Fruit fly (Drosophila melanogaster) whole organism, adult: ENCODE results near the gene CG7457.
A peak's percentile ranks its signal among the peaks of the same experiment; 100 is the strongest.

Experiments
- CG11617 ChIP-seq: fragments of 200-800 bp; sonication (Bioruptor generic); optimal IDR thresholded peaks from 2 replicates; lab custom pipeline; 2017; ENCODE audit warnings: mild to moderate bottlenecking, missing biosample characterization, missing genetic modification reagents, missing genetic modification characterization
- CG12768 ChIP-seq: fragments of 200-800 bp; sonication (Bioruptor generic); optimal IDR thresholded peaks from 2 replicates; lab custom pipeline; 2017; ENCODE audit warnings: missing biosample characterization, missing genetic modification characterization, mild to moderate bottlenecking, moderate library complexity, missing genetic modification reagents
- CG14711 ChIP-seq: fragments of 200-800 bp; sonication (Bioruptor generic); optimal IDR thresholded peaks from 2 replicates; lab custom pipeline; 2018; ENCODE audit warnings: missing biosample characterization, mild to moderate bottlenecking, missing genetic modification characterization, moderate library complexity
- CG1620 ChIP-seq: fragments of 200-800 bp; sonication (Bioruptor generic); optimal IDR thresholded peaks from 2 replicates; lab custom pipeline; 2016; ENCODE audit warnings: missing biosample characterization, missing genetic modification characterization
- CG33017 ChIP-seq: fragments of 200-800 bp; sonication (Bioruptor generic); optimal IDR thresholded peaks from 2 replicates; lab custom pipeline; 2018; ENCODE audit warnings: missing biosample characterization, mild to moderate bottlenecking, missing genetic modification characterization, moderate library complexity
- CG5204 ChIP-seq: fragments of 200-800 bp; sonication (Bioruptor generic); optimal IDR thresholded peaks from 2 replicates; lab custom pipeline; 2016; ENCODE audit warnings: missing biosample characterization, missing genetic modification characterization
- CG7045 ChIP-seq: fragments of 200-800 bp; sonication (Bioruptor generic); optimal IDR thresholded peaks from 2 replicates; lab custom pipeline; 2017; ENCODE audit warnings: missing biosample characterization, mild to moderate bottlenecking, missing genetic modification characterization
- CG7101 ChIP-seq: fragments of 200-800 bp; sonication (Bioruptor generic); optimal IDR thresholded peaks from 2 replicates; lab custom pipeline; 2018; ENCODE audit warnings: missing biosample characterization, mild to moderate bottlenecking, missing genetic modification characterization, moderate library complexity
- Clk ChIP-seq: fragments of 200-800 bp; sonication (Bioruptor generic); optimal IDR thresholded peaks from 2 replicates; lab custom pipeline; 2017; ENCODE audit warnings: missing biosample characterization, missing genetic modification characterization
- Crg-1 ChIP-seq: fragments of 200-800 bp; sonication (Bioruptor generic); optimal IDR thresholded peaks from 2 replicates; lab custom pipeline; 2016; ENCODE audit warnings: missing biosample characterization, missing genetic modification characterization
- Hr96 ChIP-seq: fragments of 200-800 bp; sonication (Bioruptor generic); optimal IDR thresholded peaks from 2 replicates; lab custom pipeline; 2016; ENCODE audit warnings: missing biosample characterization, missing genetic modification characterization
- Mnt ChIP-seq: fragments of 200-800 bp; sonication (Bioruptor generic); optimal IDR thresholded peaks from 2 replicates; lab custom pipeline; 2016; ENCODE audit warnings: missing biosample characterization, mild to moderate bottlenecking, missing genetic modification characterization
- bab1 ChIP-seq: fragments of 200-800 bp; sonication (Bioruptor generic); optimal IDR thresholded peaks from 3 replicates; lab custom pipeline; 2019; ENCODE audit warnings: missing biosample characterization, mild to moderate bottlenecking, missing genetic modification characterization, moderate library complexity
- cic ChIP-seq: fragments of 200-800 bp; sonication (Bioruptor generic); optimal IDR thresholded peaks from 2 replicates; lab custom pipeline; 2017; ENCODE audit warnings: missing biosample characterization, mild to moderate bottlenecking, missing genetic modification characterization, moderate library complexity
- cnc ChIP-seq, 2 experiments: fragments of >200 bp; optimal IDR thresholded peaks; 2 replicates each; lab custom pipeline; 2017
- kay ChIP-seq: fragments of 200-800 bp; sonication (Bioruptor generic); peaks from one replicate; lab custom pipeline; 2016; ENCODE audit warnings: missing biosample characterization, missing genetic modification characterization, borderline replicate concordance
- ovo ChIP-seq: fragments of 200-800 bp; sonication (Bioruptor generic); optimal IDR thresholded peaks from 2 replicates; lab custom pipeline; 2016; ENCODE audit warnings: missing biosample characterization, missing genetic modification characterization
- pad ChIP-seq: fragments of 200-800 bp; sonication (Bioruptor generic); optimal IDR thresholded peaks from 3 replicates; lab custom pipeline; 2017; ENCODE audit warnings: missing biosample characterization, missing genetic modification characterization, mild to moderate bottlenecking, moderate library complexity, missing genetic modification reagents
- tj ChIP-seq: fragments of 200-800 bp; sonication (Bioruptor generic); optimal IDR thresholded peaks from 3 replicates; lab custom pipeline; 2017; ENCODE audit warnings: missing biosample characterization, mild to moderate bottlenecking, missing genetic modification characterization, moderate library complexity
- toe ChIP-seq: fragments of 200-800 bp; sonication (Bioruptor generic); optimal IDR thresholded peaks from 2 replicates; lab custom pipeline; 2016; ENCODE audit warnings: missing biosample characterization, missing genetic modification characterization

CG7457 gene

dm6 chr3L:7726285-7726684 is at the start of gene CG7457:
CG7457 (minus strand) TSS chr3L:7726473.
- TF ChIP-seq bab1 (GFP tag; lab: Kevin White, UChicago): peak; percentile 25
- TF ChIP-seq cic: no peak
- no peak for TF ChIP-seq CG11617 (GFP tag; lab: Kevin White, UChicago)
- TF ChIP-seq toe (GFP tag; lab: Kevin White, UChicago): no peak
- no peak for TF ChIP-seq kay (GFP tag; lab: Kevin White, UChicago)

dm6 chr3L:7775365-7775905 is 49.2 kb upstream of the CG7457 start, which contains the start of gene Clk:
Clk (minus strand) TSS chr3L:7775603.
- TF ChIP-seq bab1 (GFP tag; lab: Kevin White, UChicago) (no peak), pad (GFP tag; lab: Kevin White, UChicago) (no peak), CG33017 (peak; percentile 18), tj (GFP tag; lab: Kevin White, UChicago) (peak; percentile 83), cic (peak; percentile 93), CG7101 (tag; lab: Kevin White, UChicago) (no peak), ovo (GFP tag; lab: Kevin White, UChicago) (no peak), Hr96 (GFP tag; lab: Kevin White, UChicago) (no peak), toe (GFP tag; lab: Kevin White, UChicago) (no peak), Clk (GFP tag; lab: Kevin White, UChicago) (peak; percentile 41), Crg-1 (GFP tag; lab: Kevin White, UChicago) (no peak), cnc (optimal IDR thresholded peaks at IDR 0.05; lab: Kevin White, UChicago) (no peak), kay (GFP tag; lab: Kevin White, UChicago) (no peak), CG12768 (peak; percentile 48), Mnt (GFP tag; lab: Kevin White, UChicago) (peak; percentile 62)

- TF ChIP-seq CG33017 (no peak), kay (GFP tag; lab: Kevin White, UChicago) (peak; percentile 78)
Measured at dm6 chr3L:7774698-7775097, 48.4 kb upstream of the CG7457 start.

dm6 chr3L:7773529-7773928 is 47.3 kb upstream of the CG7457 start:
- no peak for TF ChIP-seq CG7101 (tag; lab: Kevin White, UChicago)
- TF ChIP-seq CG5204 (GFP tag; lab: Kevin White, UChicago): no peak
- no peak for TF ChIP-seq CG12768
- TF ChIP-seq Clk (GFP tag; lab: Kevin White, UChicago): peak; percentile 27
- TF ChIP-seq cnc (optimal IDR thresholded peaks at IDR 0.05; lab: Kevin White, UChicago): peak in 1 of 2 experiments; percentile 82
- peak; percentile 64 for TF ChIP-seq Mnt (GFP tag; lab: Kevin White, UChicago)
- TF ChIP-seq CG14711 (tag; lab: Kevin White, UChicago): no peak
- TF ChIP-seq CG1620 (GFP tag; lab: Kevin White, UChicago): no peak
- peak; percentile 86 for TF ChIP-seq cic
- TF ChIP-seq Hr96 (GFP tag; lab: Kevin White, UChicago): no peak
- TF ChIP-seq ovo (GFP tag; lab: Kevin White, UChicago): peak; percentile 46
- TF ChIP-seq CG7045 (GFP tag; lab: Kevin White, UChicago): no peak
- peak; percentile 80 for TF ChIP-seq tj (GFP tag; lab: Kevin White, UChicago)
- no peak for TF ChIP-seq bab1 (GFP tag; lab: Kevin White, UChicago)
- TF ChIP-seq CG11617 (GFP tag; lab: Kevin White, UChicago): no peak
- peak; percentile 58 for TF ChIP-seq kay (GFP tag; lab: Kevin White, UChicago)
- TF ChIP-seq Crg-1 (GFP tag; lab: Kevin White, UChicago): no peak
- TF ChIP-seq pad (GFP tag; lab: Kevin White, UChicago): no peak
- TF ChIP-seq CG33017: no peak
- no peak for TF ChIP-seq toe (GFP tag; lab: Kevin White, UChicago)

dm6 chr3L:7772160-7772798 is 46.0 kb upstream of the CG7457 start:
- TF ChIP-seq Clk (GFP tag; lab: Kevin White, UChicago): peak; percentile 70
- TF ChIP-seq tj (GFP tag; lab: Kevin White, UChicago): peak; percentile 71
- peak; percentile 62 for TF ChIP-seq Mnt (GFP tag; lab: Kevin White, UChicago)
- peak; percentile 88 for TF ChIP-seq kay (GFP tag; lab: Kevin White, UChicago)
- peak; percentile 28 for TF ChIP-seq CG7101 (tag; lab: Kevin White, UChicago)
- no peak for TF ChIP-seq CG5204 (GFP tag; lab: Kevin White, UChicago)
- TF ChIP-seq pad (GFP tag; lab: Kevin White, UChicago): peak; percentile 100
- peak; percentile 65 for TF ChIP-seq CG12768
- peak; percentile 23 for TF ChIP-seq CG33017
- no peak for TF ChIP-seq CG1620 (GFP tag; lab: Kevin White, UChicago)
- peak; percentile 99 for TF ChIP-seq cic

dm6 chr3L:7768252-7768651 is 42.0 kb upstream of the CG7457 start, which contains the start of gene CG32371:
CG32371 (minus strand) TSS chr3L:7768352.
- no peak for TF ChIP-seq cic
- no peak for TF ChIP-seq CG12768
- TF ChIP-seq CG7101 (tag; lab: Kevin White, UChicago): no peak
- no peak for TF ChIP-seq Mnt (GFP tag; lab: Kevin White, UChicago)
- no peak for TF ChIP-seq Crg-1 (GFP tag; lab: Kevin White, UChicago)
- TF ChIP-seq kay (GFP tag; lab: Kevin White, UChicago): no peak
- TF ChIP-seq CG5204 (GFP tag; lab: Kevin White, UChicago): no peak
- TF ChIP-seq CG11617 (GFP tag; lab: Kevin White, UChicago): no peak
- no peak for TF ChIP-seq tj (GFP tag; lab: Kevin White, UChicago)
- no peak for TF ChIP-seq CG14711 (tag; lab: Kevin White, UChicago)
- TF ChIP-seq toe (GFP tag; lab: Kevin White, UChicago): no peak
- TF ChIP-seq CG7045 (GFP tag; lab: Kevin White, UChicago): no peak
- TF ChIP-seq pad (GFP tag; lab: Kevin White, UChicago): no peak
